Fruit fly (Drosophila melanogaster) whole organism, embryonic: ENCODE data around the gene CAH9.

Experiments
- ATbp ChIP-seq: fragments of 200-800 bp; sonication (Bioruptor generic); optimal IDR thresholded peaks from 2 replicates; lab custom pipeline; 2017; ENCODE audit warnings: missing biosample characterization, mild to moderate bottlenecking, missing genetic modification characterization, missing genetic modification reagents
- Atf-2 ChIP-seq: fragments of 200-800 bp; sonication (Bioruptor generic); optimal IDR thresholded peaks from 2 replicates; lab custom pipeline; 2016; ENCODE audit warnings: missing biosample characterization, missing genetic modification characterization
- BEAF-32 ChIP-seq: fragments of 200-800 bp; sonication (Bioruptor generic); optimal IDR thresholded peaks from 3 replicates; lab custom pipeline; 2017; ENCODE audit warnings: missing biosample characterization, missing genetic modification characterization, mild to moderate bottlenecking, moderate library complexity, missing genetic modification reagents
- CG10462 ChIP-seq: fragments of 200-800 bp; sonication (Bioruptor generic); optimal IDR thresholded peaks from 2 replicates; lab custom pipeline; 2016; ENCODE audit warnings: missing biosample characterization, missing genetic modification characterization
- CG10654 ChIP-seq: fragments of 200-800 bp; sonication (Bioruptor generic); optimal IDR thresholded peaks from 2 replicates; lab custom pipeline; 2016; ENCODE audit warnings: missing biosample characterization, missing genetic modification characterization
- CG11695 ChIP-seq: fragments of 200-800 bp; sonication (Bioruptor generic); IDR thresholded peaks from 3 replicates; pipeline ENCODE4 v1.3.6; 2022; ENCODE audit warnings: missing biosample characterization, missing genetic modification characterization
- CG13894 ChIP-seq: fragments of 200-800 bp; sonication (Bioruptor generic); optimal IDR thresholded peaks from 3 replicates; lab custom pipeline; 2018; ENCODE audit warnings: missing biosample characterization, mild to moderate bottlenecking, missing genetic modification characterization, moderate library complexity
- CG1603 ChIP-seq: fragments of 200-800 bp; sonication (Bioruptor generic); optimal IDR thresholded peaks from 2 replicates; lab custom pipeline; 2019; ENCODE audit warnings: missing biosample characterization, mild to moderate bottlenecking, missing genetic modification characterization, moderate library complexity
- CG16779 ChIP-seq: fragments of 200-800 bp; sonication (Bioruptor generic); IDR thresholded peaks from 2 replicates; pipeline ENCODE4 v1.3.6; 2022; ENCODE audit warnings: missing biosample characterization, missing genetic modification characterization
- CG17802 ChIP-seq: fragments of 200-800 bp; sonication (Bioruptor generic); optimal IDR thresholded peaks from 2 replicates; lab custom pipeline; 2018; ENCODE audit warnings: missing biosample characterization, mild to moderate bottlenecking, missing genetic modification characterization, moderate library complexity
- CG30431 ChIP-seq: fragments of 200-800 bp; sonication (Bioruptor generic); optimal IDR thresholded peaks from 2 replicates; lab custom pipeline; 2017; ENCODE audit warnings: missing biosample characterization, missing genetic modification characterization
- CG31365 ChIP-seq: fragments of 200-800 bp; sonication (Bioruptor generic); optimal IDR thresholded peaks from 2 replicates; lab custom pipeline; 2018; ENCODE audit warnings: missing biosample characterization, mild to moderate bottlenecking, missing genetic modification characterization
- CG3995 ChIP-seq: fragments of 200-800 bp; sonication (Bioruptor generic); optimal IDR thresholded peaks from 3 replicates; lab custom pipeline; 2016; ENCODE audit warnings: missing biosample characterization, missing genetic modification characterization
- CG4360 ChIP-seq: fragments of 200-800 bp; sonication (Bioruptor generic); IDR thresholded peaks from 2 replicates; pipeline ENCODE4 v1.3.6; 2022; ENCODE audit warnings: missing biosample characterization, missing genetic modification characterization
- CG4707 ChIP-seq: fragments of 200-800 bp; sonication (Bioruptor generic); optimal IDR thresholded peaks from 2 replicates; lab custom pipeline; 2018; ENCODE audit warnings: missing biosample characterization, mild to moderate bottlenecking, missing genetic modification characterization, moderate library complexity
- CG8089 ChIP-seq: fragments of 200-800 bp; sonication (Bioruptor generic); optimal IDR thresholded peaks from 3 replicates; lab custom pipeline; 2016; ENCODE audit warnings: missing biosample characterization, missing genetic modification characterization
- CG8944 ChIP-seq: fragments of 200-800 bp; sonication (Bioruptor generic); optimal IDR thresholded peaks from 3 replicates; lab custom pipeline; 2016; ENCODE audit warnings: missing biosample characterization, missing genetic modification characterization
- CG9215 ChIP-seq: fragments of 200-800 bp; sonication (Bioruptor generic); IDR thresholded peaks from 2 replicates; pipeline ENCODE4 v1.3.6; 2022; ENCODE audit warnings: missing biosample characterization, missing genetic modification characterization
- Dll ChIP-seq: fragments of 200-800 bp; sonication (Bioruptor generic); IDR thresholded peaks from 4 replicates; pipeline ENCODE4 v1.3.6; 2022; ENCODE audit warnings: missing biosample characterization, missing genetic modification characterization; ENCODE audit not compliant: partially characterized antibody
- E2f2 ChIP-seq: fragments of 200-800 bp; sonication (Bioruptor generic); IDR thresholded peaks from 2 replicates; pipeline ENCODE4 v1.3.6; 2022; ENCODE audit warnings: missing biosample characterization, missing genetic modification characterization
- H15 ChIP-seq: fragments of 200-800 bp; sonication (Bioruptor generic); IDR thresholded peaks from 3 replicates; pipeline ENCODE4 v1.3.6; 2022; ENCODE audit warnings: missing biosample characterization, missing genetic modification characterization
- HHEX ChIP-seq: fragments of 200-800 bp; sonication (Bioruptor generic); optimal IDR thresholded peaks from 3 replicates; lab custom pipeline; 2017; ENCODE audit warnings: missing biosample characterization, mild to moderate bottlenecking, missing genetic modification characterization, missing genetic modification reagents
- HLHmδ ChIP-seq: fragments of 200-800 bp; sonication (Bioruptor generic); optimal IDR thresholded peaks from 2 replicates; lab custom pipeline; 2018; ENCODE audit warnings: missing biosample characterization, mild to moderate bottlenecking, missing genetic modification characterization, moderate library complexity
- Hmr ChIP-seq: fragments of 200-800 bp; sonication (Bioruptor generic); optimal IDR thresholded peaks from 3 replicates; lab custom pipeline; 2017; ENCODE audit warnings: mild to moderate bottlenecking, missing biosample characterization, missing genetic modification reagents, missing genetic modification characterization
- Med ChIP-seq: fragments of 200-800 bp; sonication (Bioruptor generic); peaks from one replicate; lab custom pipeline; 2016; ENCODE audit warnings: missing biosample characterization, missing genetic modification characterization, mild to moderate bottlenecking, inconsistent platforms, moderate library complexity
- Mes4 ChIP-seq: fragments of 200-800 bp; sonication (Bioruptor generic); optimal IDR thresholded peaks from 2 replicates; lab custom pipeline; 2016; ENCODE audit warnings: missing biosample characterization, missing genetic modification characterization
- Nf-YA ChIP-seq: fragments of 200-800 bp; sonication (Bioruptor generic); IDR thresholded peaks from 2 replicates; pipeline ENCODE4 v1.3.6; 2022; ENCODE audit warnings: missing biosample characterization, missing genetic modification characterization
- Nf-YB ChIP-seq: fragments of 200-800 bp; sonication (Bioruptor generic); optimal IDR thresholded peaks from 3 replicates; lab custom pipeline; 2019; ENCODE audit warnings: missing biosample characterization, mild to moderate bottlenecking, missing genetic modification characterization, moderate library complexity
- NfI ChIP-seq: fragments of 200-800 bp; sonication (Bioruptor generic); optimal IDR thresholded peaks from 3 replicates; lab custom pipeline; 2018; ENCODE audit warnings: missing biosample characterization, mild to moderate bottlenecking, missing genetic modification characterization, moderate library complexity
- TFAM ChIP-seq: fragments of 200-800 bp; sonication (Bioruptor generic); optimal IDR thresholded peaks from 2 replicates; lab custom pipeline; 2017; ENCODE audit warnings: missing biosample characterization, missing genetic modification characterization, inconsistent platforms
- Vsx1 ChIP-seq: fragments of 200-800 bp; sonication (Bioruptor generic); optimal IDR thresholded peaks from 2 replicates; lab custom pipeline; 2017; ENCODE audit warnings: missing biosample characterization, mild to moderate bottlenecking, missing genetic modification characterization, missing genetic modification reagents
- ase ChIP-seq: fragments of 200-800 bp; sonication (Bioruptor generic); IDR thresholded peaks from 3 replicates; pipeline ENCODE4 v1.3.6; 2022; ENCODE audit warnings: missing biosample characterization, missing genetic modification characterization
- bowl ChIP-seq: fragments of 200-800 bp; sonication (Bioruptor generic); IDR thresholded peaks from 2 replicates; pipeline ENCODE4 v1.3.6; 2022; ENCODE audit warnings: missing biosample characterization, missing genetic modification characterization
- caup ChIP-seq: fragments of 200-800 bp; sonication (Bioruptor generic); optimal IDR thresholded peaks from 3 replicates; lab custom pipeline; 2017; ENCODE audit warnings: missing biosample characterization, mild to moderate bottlenecking, missing genetic modification characterization, moderate library complexity; ENCODE audit not compliant: severe bottlenecking
- eve ChIP-seq, 2 experiments: fragments of >200 bp; optimal IDR thresholded peaks; 2 replicates each; lab custom pipeline; 2017; ENCODE audit warnings: missing biosample characterization in 2 of 2, missing genetic modification characterization in 2 of 2
- gcm ChIP-seq: fragments of 200-800 bp; sonication (Bioruptor generic); optimal IDR thresholded peaks from 2 replicates; lab custom pipeline; 2019; ENCODE audit warnings: missing biosample characterization, mild to moderate bottlenecking, missing genetic modification characterization, moderate library complexity
- hkb ChIP-seq, 2 experiments: fragments of 200-800 bp in 1 of 2; fragments of >200 bp in 1 of 2; sonication (Bioruptor generic) in 1 of 2; IDR thresholded peaks in 1 of 2; optimal IDR thresholded peaks in 1 of 2; 2 replicates each; pipeline versions ENCODE4 v1.3.6 to Lab custom; 2017 to 2022; ENCODE audit warnings: missing biosample characterization in 1 of 2, missing genetic modification characterization in 1 of 2
- lilli ChIP-seq: fragments of 200-800 bp; sonication (Bioruptor generic); optimal IDR thresholded peaks from 3 replicates; lab custom pipeline; 2016; ENCODE audit warnings: missing biosample characterization, missing genetic modification characterization
- lola ChIP-seq, 3 experiments: fragments of >200 bp in 2 of 3; fragments of 200-800 bp in 1 of 3; sonication (Bioruptor generic) in 1 of 3; optimal IDR thresholded peaks; 2 replicates each; lab custom pipeline; 2017 to 2019; ENCODE audit warnings: missing biosample characterization in 3 of 3, missing genetic modification characterization in 3 of 3, mild to moderate bottlenecking in 1 of 3, moderate library complexity in 1 of 3
- maf-S ChIP-seq: fragments of 200-800 bp; sonication (Bioruptor generic); optimal IDR thresholded peaks from 2 replicates; lab custom pipeline; 2016; ENCODE audit warnings: missing biosample characterization, missing genetic modification characterization
- nerfin-1 ChIP-seq: fragments of 200-800 bp; sonication (Bioruptor generic); optimal IDR thresholded peaks from 3 replicates; lab custom pipeline; 2019; ENCODE audit warnings: missing biosample characterization, mild to moderate bottlenecking, missing genetic modification characterization, moderate library complexity
- oc ChIP-seq: fragments of 200-800 bp; sonication (Bioruptor generic); optimal IDR thresholded peaks from 2 replicates; lab custom pipeline; 2018; ENCODE audit warnings: missing biosample characterization, mild to moderate bottlenecking, missing genetic modification characterization, moderate library complexity
- ranshi ChIP-seq: fragments of 200-800 bp; sonication (Bioruptor generic); IDR thresholded peaks from 2 replicates; pipeline ENCODE4 v1.3.6; 2022; ENCODE audit warnings: missing biosample characterization, missing genetic modification characterization
- sna ChIP-seq: fragments of 200-800 bp; sonication (Bioruptor generic); IDR thresholded peaks from 2 replicates; pipeline ENCODE4 v1.3.6; 2022; ENCODE audit warnings: missing biosample characterization, missing genetic modification characterization; ENCODE audit not compliant: partially characterized antibody
- sr ChIP-seq: fragments of 200-800 bp; sonication (Bioruptor generic); IDR thresholded peaks from 3 replicates; pipeline ENCODE4 v1.3.6; 2022; ENCODE audit warnings: missing biosample characterization, missing genetic modification characterization
- tna ChIP-seq: fragments of 200-800 bp; sonication (Bioruptor generic); IDR thresholded peaks from 2 replicates; pipeline ENCODE4 v1.3.6; 2022; ENCODE audit warnings: missing biosample characterization, missing genetic modification characterization; ENCODE audit not compliant: partially characterized antibody
- zf30C ChIP-seq: fragments of 200-800 bp; sonication (Bioruptor generic); optimal IDR thresholded peaks from 3 replicates; lab custom pipeline; 2018; ENCODE audit warnings: missing biosample characterization, mild to moderate bottlenecking, missing genetic modification characterization

The CAH9 gene

DNA sequence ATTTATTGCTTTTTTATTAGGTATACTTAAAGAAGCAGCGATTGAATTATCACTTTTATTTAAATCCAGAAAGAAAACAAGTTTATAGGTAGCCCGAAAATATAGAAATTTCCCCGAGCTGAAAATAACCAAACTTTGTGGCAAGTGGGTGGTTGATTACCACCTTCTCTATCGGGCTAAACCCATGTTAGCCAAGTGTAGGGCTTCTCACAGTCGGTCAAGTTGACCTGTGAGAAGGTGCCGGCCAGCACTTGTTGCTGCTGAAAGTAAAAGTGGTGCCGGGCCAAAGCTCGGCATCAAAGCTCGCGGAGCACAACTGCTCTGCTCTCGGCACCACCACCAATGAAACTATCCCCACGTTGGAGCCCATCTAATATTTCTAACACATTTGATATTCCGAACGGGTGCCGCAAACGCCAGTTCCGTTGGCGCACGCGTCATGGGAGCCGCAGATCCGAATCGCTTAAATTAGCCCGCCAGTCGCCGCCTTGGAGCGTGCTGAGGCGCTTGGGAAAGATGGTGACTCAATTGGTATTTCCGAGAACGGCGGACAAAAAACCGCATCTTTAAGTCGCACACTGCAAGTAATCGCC lies 35.0 kb downstream of the CAH9 start (continued):
- no peak for TF ChIP-seq CG17802 (tag; lab: Kevin White, UChicago)
- no peak for TF ChIP-seq ATbp (GFP tag; lab: Kevin White, UChicago)
- no peak for TF ChIP-seq CG11695 (GFP tag; lab: Robert Waterston, UW)
- TF ChIP-seq BEAF-32 (GFP tag; lab: Kevin White, UChicago): no peak
- TF ChIP-seq sna (GFP tag; lab: Robert Waterston, UW): no peak
- no peak for TF ChIP-seq CG4360 (GFP tag; lab: Robert Waterston, UW)
- TF ChIP-seq Mes4: no peak
- no peak for TF ChIP-seq nerfin-1 (tag; lab: Kevin White, UChicago)
- no peak for TF ChIP-seq caup (GFP tag; lab: Kevin White, UChicago)
- no peak for TF ChIP-seq maf-S (GFP tag; lab: Kevin White, UChicago)
- TF ChIP-seq sr (GFP tag; lab: Robert Waterston, UW): no peak
- TF ChIP-seq Med: peak; percentile 86
- no peak for TF ChIP-seq CG30431
- TF ChIP-seq CG16779 (GFP tag; lab: Robert Waterston, UW): no peak
- no peak for TF ChIP-seq tna
- 0 out of 2 replicates have a peak, but pooled peaks have one; percentile 28 for TF ChIP-seq ranshi (GFP tag; lab: Robert Waterston, UW)
- TF ChIP-seq CG10654 (GFP tag; lab: Kevin White, UChicago): no peak
- no peak for TF ChIP-seq gcm (GFP tag; lab: Kevin White, UChicago)
- no peak for TF ChIP-seq CG1603 (tag; lab: Kevin White, UChicago)
- no peak for TF ChIP-seq CG10462 (GFP tag; lab: Kevin White, UChicago)
- peak; percentile 31 for TF ChIP-seq HHEX (GFP tag; lab: Kevin White, UChicago)
- TF ChIP-seq ase (GFP tag; lab: Robert Waterston, UW): 0 out of 3 replicates have a peak, but pooled peaks have one; percentile 31
- TF ChIP-seq CG8089 (GFP tag; lab: Kevin White, UChicago): no peak
- peak; percentile 29 for TF ChIP-seq lilli (GFP tag; lab: Kevin White, UChicago)
- TF ChIP-seq NfI: peak; percentile 1
- TF ChIP-seq Atf-2 (GFP tag; lab: Kevin White, UChicago): no peak
- no peak for TF ChIP-seq Hmr (GFP tag; lab: Kevin White, UChicago)
- TF ChIP-seq CG9215 (GFP tag; lab: Robert Waterston, UW): no peak

DNA sequence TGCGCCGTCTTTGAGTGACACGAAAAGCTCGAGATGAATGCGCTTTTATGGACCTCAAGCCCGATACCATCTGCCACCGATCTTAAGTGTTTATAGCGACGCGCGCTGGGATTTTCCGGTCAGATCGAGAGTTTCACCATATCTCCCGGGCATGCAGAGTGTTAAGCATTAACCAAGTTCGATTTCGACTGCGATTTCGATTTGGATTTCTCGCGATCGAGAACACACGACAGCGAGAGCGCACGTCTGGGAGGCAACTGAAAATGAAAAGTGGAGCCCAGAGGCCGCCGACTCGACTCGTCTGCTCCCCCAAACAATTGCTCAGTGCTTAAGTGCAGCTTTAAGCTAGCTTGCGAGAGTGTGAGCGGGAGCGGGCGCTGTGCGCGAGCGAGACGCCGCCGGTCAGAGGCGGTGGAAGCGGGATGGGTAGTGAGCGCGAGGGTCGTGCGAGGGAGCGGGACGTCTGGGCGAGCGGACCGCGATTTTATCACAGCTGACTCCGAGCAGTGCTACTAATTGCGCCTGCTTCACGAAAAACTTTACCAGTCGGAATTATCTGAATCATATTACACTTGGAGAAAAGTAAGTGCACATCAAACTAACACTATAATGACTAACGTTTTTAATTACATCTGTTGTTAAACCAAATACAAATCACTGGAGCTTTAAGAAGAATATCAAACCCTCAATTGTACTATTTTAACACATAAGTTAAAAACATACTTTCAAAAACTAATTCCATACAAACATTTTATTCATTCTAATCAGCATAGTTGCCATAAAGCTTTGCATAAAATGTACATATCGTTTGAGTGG lies 36.0 kb downstream of the CAH9 start, which contains the start of gene spz:
spz (minus strand) TSS at position 261 of the 816 bp plus-strand sequence.
- no peak; the same call in 1 of the 2 replicates for TF ChIP-seq bowl (GFP tag; lab: Robert Waterston, UW)
- no peak for TF ChIP-seq lola (GFP tag; optimal IDR thresholded peaks at IDR 0.05; lab: Kevin White, UChicago)
- no peak for TF ChIP-seq H15 (GFP tag; lab: Robert Waterston, UW)
- no peak for TF ChIP-seq HLHmδ
- TF ChIP-seq eve (GFP tag; optimal IDR thresholded peaks at IDR 0.05; lab: Kevin White, UChicago): no peak
- TF ChIP-seq TFAM (GFP tag; lab: Kevin White, UChicago): no peak
- no peak for TF ChIP-seq E2f2 (GFP tag; lab: Robert Waterston, UW)
- TF ChIP-seq Dll (GFP tag; lab: Robert Waterston, UW): no peak
- no peak for TF ChIP-seq Vsx1 (GFP tag; lab: Kevin White, UChicago)
- no peak for TF ChIP-seq CG3995 (GFP tag; lab: Kevin White, UChicago)
- TF ChIP-seq CG4707 (GFP tag; lab: Kevin White, UChicago): no peak
- TF ChIP-seq CG31365 (tag; lab: Kevin White, UChicago): no peak
- TF ChIP-seq ATbp (GFP tag; lab: Kevin White, UChicago): peak; percentile 37
- TF ChIP-seq CG17802 (tag; lab: Kevin White, UChicago): no peak
- peak; percentile 73 for TF ChIP-seq CG13894 (tag; lab: Kevin White, UChicago)
- TF ChIP-seq hkb (optimal IDR thresholded peaks at IDR 0.05; lab: Kevin White, UChicago): no peak
- 0 out of 2 replicates have a peak, but pooled peaks have one; percentile 18 for TF ChIP-seq hkb (GFP tag; IDR thresholded peaks at IDR 0.05; lab: Robert Waterston, UW)
- no peak for TF ChIP-seq Nf-YA (GFP tag; lab: Robert Waterston, UW)
- no peak for TF ChIP-seq zf30C (GFP tag; lab: Kevin White, UChicago)
- peak; percentile 37 for TF ChIP-seq oc (tag; lab: Kevin White, UChicago)
- TF ChIP-seq CG8944 (GFP tag; lab: Kevin White, UChicago): no peak
- TF ChIP-seq Nf-YB (GFP tag; lab: Kevin White, UChicago): no peak
